Fruit fly (Drosophila melanogaster) whole organism, prepupa: ENCODE measurements around the gene D.

ENCODE experiments used
- Eip75B ChIP-seq: fragments of 200-800 bp; sonication (Bioruptor generic); optimal IDR thresholded peaks from 3 replicates; lab custom pipeline; 2016; ENCODE audit warnings: missing biosample characterization, missing genetic modification characterization
- Hr4 ChIP-seq: fragments of 200-800 bp; sonication (Bioruptor generic); optimal IDR thresholded peaks from 3 replicates; lab custom pipeline; 2016; ENCODE audit warnings: missing biosample characterization, missing genetic modification characterization
- pdm3 ChIP-seq: fragments of 200-800 bp; sonication (Bioruptor generic); optimal IDR thresholded peaks from 3 replicates; lab custom pipeline; 2016; ENCODE audit warnings: missing biosample characterization, missing genetic modification characterization
- topi ChIP-seq: fragments of 200-800 bp; sonication (Bioruptor generic); optimal IDR thresholded peaks from 3 replicates; lab custom pipeline; 2016; ENCODE audit warnings: missing biosample characterization, missing genetic modification characterization

DNA sequence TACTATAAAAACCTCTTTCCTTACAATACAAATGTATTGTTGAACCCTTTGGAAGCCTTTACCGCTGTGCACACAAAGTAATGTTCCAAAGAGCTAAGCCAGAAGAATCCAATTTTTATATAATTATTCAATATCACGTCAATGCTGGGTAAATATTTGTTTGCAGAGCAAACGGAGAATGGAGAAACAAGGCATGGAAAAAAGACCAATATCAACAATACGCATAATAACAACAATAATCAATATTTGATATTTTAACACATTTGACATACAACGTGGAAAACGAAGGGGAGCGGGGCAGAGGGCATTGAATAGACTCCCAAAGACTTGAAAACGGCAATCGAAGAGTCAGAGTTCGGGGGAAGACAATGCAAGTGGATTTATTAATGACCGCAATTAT is 4.2 kb downstream of the D start:
- no peak for TF ChIP-seq Eip75B (GFP tag; lab: Kevin White, UChicago)
- TF ChIP-seq pdm3 (GFP tag; lab: Kevin White, UChicago) = no peak
- no peak for TF ChIP-seq Hr4 (GFP tag; lab: Kevin White, UChicago)
- no peak for TF ChIP-seq topi (GFP tag; lab: Kevin White, UChicago)
